Worm (Caenorhabditis elegans) whole organism, mixed stage, embryonic: ENCODE results near the gene F40G9.12.

Source experiments
- blmp-1 ChIP-seq: fragments of 150-350 bp; optimal IDR thresholded peaks from 2 replicates; lab custom pipeline; 2014; ENCODE audit warnings: missing biosample characterization, missing genetic modification characterization
- cnd-1 ChIP-seq: fragments of 200-800 bp; sonication (Bioruptor generic); optimal IDR thresholded peaks from 2 replicates; lab custom pipeline; 2018; ENCODE audit warnings: mild to moderate bottlenecking, missing genetic modification characterization, missing compliant biosample characterization
- elt-3 ChIP-seq: fragments of 150-350 bp; optimal IDR thresholded peaks from 2 replicates; lab custom pipeline; 2014; ENCODE audit warnings: missing biosample characterization, missing genetic modification characterization
- hlh-1 ChIP-seq: fragments of 150-350 bp; optimal IDR thresholded peaks from 2 replicates; lab custom pipeline; 2014; ENCODE audit warnings: missing biosample characterization, missing genetic modification reagents, missing genetic modification characterization
- lin-13 ChIP-seq: fragments of 150-350 bp; optimal IDR thresholded peaks from 2 replicates; lab custom pipeline; 2014; ENCODE audit warnings: missing biosample characterization, missing genetic modification characterization
- nhr-2 ChIP-seq: fragments of 150-350 bp; optimal IDR thresholded peaks from 2 replicates; lab custom pipeline; 2014; ENCODE audit warnings: missing biosample characterization, missing genetic modification characterization
- nhr-28 ChIP-seq: fragments of 150-350 bp; optimal IDR thresholded peaks from 2 replicates; lab custom pipeline; 2014; ENCODE audit warnings: missing biosample characterization, missing genetic modification characterization
- nhr-76 ChIP-seq: sonication (generic microtip); optimal IDR thresholded peaks from 2 replicates; lab custom pipeline; 2017; ENCODE audit warnings: missing biosample characterization, missing genetic modification characterization
- sptf-1 ChIP-seq: sonication (generic microtip); optimal IDR thresholded peaks from 2 replicates; lab custom pipeline; 2017; ENCODE audit warnings: mild to moderate bottlenecking, missing genetic modification characterization, moderate library complexity, missing compliant biosample characterization
- unc-39 ChIP-seq: fragments of 150-350 bp; optimal IDR thresholded peaks from 2 replicates; lab custom pipeline; 2014; ENCODE audit warnings: missing biosample characterization, missing genetic modification characterization
- unc-62 ChIP-seq: fragments of 150-350 bp; optimal IDR thresholded peaks from 2 replicates; lab custom pipeline; 2014; ENCODE audit warnings: missing biosample characterization, missing genetic modification reagents, missing genetic modification characterization

DNA sequence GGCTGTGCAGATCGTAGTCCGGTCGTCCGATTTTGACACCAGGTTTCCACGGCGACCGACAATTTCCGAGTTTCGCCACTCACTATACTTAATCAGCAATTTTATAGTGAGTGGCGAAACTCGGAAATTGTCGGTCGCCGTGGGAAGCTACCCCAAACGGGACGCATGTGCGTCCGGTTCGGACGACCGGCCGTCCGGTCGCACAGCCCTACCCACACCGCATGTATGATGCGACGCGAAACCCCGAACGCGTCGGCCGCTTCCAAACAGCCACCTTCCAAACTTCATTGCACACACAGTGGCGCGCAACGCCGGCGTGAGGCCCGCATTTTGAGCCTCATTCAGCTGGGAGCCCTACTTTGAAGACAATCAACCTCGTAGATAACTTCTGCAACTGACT lies 20.6 kb upstream of the F40G9.12 start:
- no peak for TF ChIP-seq elt-3 (tag; lab: Kevin White, UChicago)
- no peak for TF ChIP-seq unc-39 (tag; lab: Kevin White, UChicago)
- TF ChIP-seq cnd-1 (tag; lab: Kevin White, UChicago): no peak
- no peak for TF ChIP-seq nhr-76
- TF ChIP-seq unc-62 (GFP tag; lab: Kevin White, UChicago): no peak
- TF ChIP-seq blmp-1: no peak
- TF ChIP-seq nhr-2 (tag; lab: Kevin White, UChicago): no peak
- TF ChIP-seq lin-13 (tag; lab: Kevin White, UChicago): no peak
- no peak for TF ChIP-seq sptf-1 (tag; lab: Kevin White, UChicago)
- no peak for TF ChIP-seq nhr-28 (tag; lab: Kevin White, UChicago)
- no peak for TF ChIP-seq hlh-1 (tag; lab: Kevin White, UChicago)
